Worm (Caenorhabditis elegans) whole organism, late embryonic: Measurements from ENCODE around the gene D2021.4.

ENCODE experiments used
- pag-3 ChIP-seq: sonication (generic microtip); optimal IDR thresholded peaks from 2 replicates; lab custom pipeline; 2016; ENCODE audit warnings: missing compliant biosample characterization, missing genetic modification characterization, borderline replicate concordance
- ref-2 ChIP-seq: sonication (generic microtip); optimal IDR thresholded peaks from 2 replicates; lab custom pipeline; 2016; ENCODE audit warnings: missing genetic modification characterization, missing compliant biosample characterization
- tbx-2 ChIP-seq: sonication (generic microtip); optimal IDR thresholded peaks from 2 replicates; lab custom pipeline; 2016; ENCODE audit warnings: missing genetic modification characterization, missing compliant biosample characterization

DNA sequence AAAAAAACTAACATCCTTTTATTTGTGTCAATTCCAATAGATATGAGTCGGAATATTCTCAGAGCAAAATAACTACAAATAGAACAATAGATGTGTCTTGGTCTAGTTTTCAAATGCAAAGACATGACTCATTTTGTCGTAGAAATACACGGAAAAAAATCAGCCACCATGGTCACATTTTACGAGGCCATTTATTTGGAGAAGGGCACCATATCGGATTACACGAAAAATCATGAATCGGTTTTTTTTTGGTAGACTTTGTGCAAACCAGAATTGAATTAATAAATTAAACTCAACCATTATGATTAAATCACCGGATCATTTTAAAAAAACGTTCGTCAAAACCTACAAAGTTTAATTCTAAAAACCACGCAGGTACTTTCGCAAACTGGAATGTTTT, 28.5 kb downstream of the D2021.4 start, which contains the start of gene H03E18.2:
- TF ChIP-seq tbx-2 (tag; lab: Kevin White, UChicago): no peak
- TF ChIP-seq pag-3 (tag; lab: Kevin White, UChicago): no peak
- TF ChIP-seq ref-2 (tag; lab: Kevin White, UChicago): no peak
